Worm (Caenorhabditis elegans): ENCODE results near the gene sars-2.

Gene sars-2

ce11 chrIV:4402413-4402812, 45.0 kb downstream of the sars-2 start:
- TF ChIP-seq jun-1 (tag; optimal IDR thresholded peaks at IDR 0.05) (no peak), ceh-16 (tag; optimal IDR thresholded peaks at IDR 0.05) (no peak), elt-3 (tag; optimal IDR thresholded peaks at IDR 0.05) (no peak), nhr-77 (tag; optimal IDR thresholded peaks at IDR 0.05) (no peak), ceh-28 (tag; optimal IDR thresholded peaks at IDR 0.05) (no peak), nhr-28 (tag; optimal IDR thresholded peaks at IDR 0.05) (no peak), nhr-25 (tag; optimal IDR thresholded peaks at IDR 0.05) (peak; percentile 75), ztf-4 (tag; optimal IDR thresholded peaks at IDR 0.05) (no peak), ZK546.5 (tag; optimal IDR thresholded peaks at IDR 0.05) (no peak), egl-5 (tag; optimal IDR thresholded peaks at IDR 0.05) (no peak), elt-1 (tag; optimal IDR thresholded peaks at IDR 0.05) (no peak), nfya-1 (tag; optimal IDR thresholded peaks at IDR 0.05; ENCODE audit: insufficient read depth) (peak; percentile 14), nhr-11 (tag; optimal IDR thresholded peaks at IDR 0.05) (no peak), nhr-23 (tag; optimal IDR thresholded peaks at IDR 0.05) (peak; percentile 61), ama-1 (optimal IDR thresholded peaks at IDR 0.05) (peak; percentile 14), nhr-12 (tag; optimal IDR thresholded peaks at IDR 0.05) (no peak), ceh-82 (tag; optimal IDR thresholded peaks at IDR 0.05) (no peak), elt-2 (tag; optimal IDR thresholded peaks at IDR 0.05) (no peak), snpc-4 (tag; optimal IDR thresholded peaks at IDR 0.05) (no peak), skn-1 (tag; optimal IDR thresholded peaks at IDR 0.05) (no peak), fkh-10 (GFP tag; optimal IDR thresholded peaks at IDR 0.05) (no peak), pha-4 (tag; optimal IDR thresholded peaks at IDR 0.05) (no peak), lsy-12 (tag; optimal IDR thresholded peaks at IDR 0.05) (no peak), nhr-76 (tag; optimal IDR thresholded peaks at IDR 0.05) (no peak), lin-15B (tag; optimal IDR thresholded peaks at IDR 0.05) (no peak), aly-2 (tag; optimal IDR thresholded peaks at IDR 0.05) (no peak), nhr-43 (tag; optimal IDR thresholded peaks at IDR 0.05; ENCODE audit: poor library complexity, severe bottlenecking) (peak; percentile 49)

- TF ChIP-seq fkh-10 (GFP tag; optimal IDR thresholded peaks at IDR 0.05) = no peak
- peak; percentile 35 for TF ChIP-seq nfya-1 (tag; optimal IDR thresholded peaks at IDR 0.05; ENCODE audit: insufficient read depth)
- TF ChIP-seq elt-3 (tag; optimal IDR thresholded peaks at IDR 0.05) = no peak
- TF ChIP-seq pha-4 (tag; optimal IDR thresholded peaks at IDR 0.05) = peak; percentile 2
- TF ChIP-seq ztf-4 (tag; optimal IDR thresholded peaks at IDR 0.05) = peak; percentile 37
- no peak for TF ChIP-seq lin-39 (tag; optimal IDR thresholded peaks at IDR 0.05)
Observed at ce11 chrIV:4403870-4404269, 46.4 kb downstream of the sars-2 start.

- TF ChIP-seq pqm-1 (tag; optimal IDR thresholded peaks at IDR 0.05) (peak; percentile 8), ceh-16 (tag; optimal IDR thresholded peaks at IDR 0.05) (no peak), unc-39 (tag; optimal IDR thresholded peaks at IDR 0.05) (no peak), lsy-12 (tag; optimal IDR thresholded peaks at IDR 0.05) (peak; percentile 5), elt-1 (tag; optimal IDR thresholded peaks at IDR 0.05) (no peak), egl-27 (tag; optimal IDR thresholded peaks at IDR 0.05) (no peak), skn-1 (tag; optimal IDR thresholded peaks at IDR 0.05) (no peak), pha-4 (tag; optimal IDR thresholded peaks at IDR 0.05) (peak; percentile 33), lin-15B (tag; optimal IDR thresholded peaks at IDR 0.05) (no peak), ztf-4 (tag; optimal IDR thresholded peaks at IDR 0.05) (no peak), nhr-25 (tag; optimal IDR thresholded peaks at IDR 0.05) (no peak), ama-1 (optimal IDR thresholded peaks at IDR 0.05) (no peak), fos-1 (tag; optimal IDR thresholded peaks at IDR 0.05) (no peak), ZK546.5 (tag; optimal IDR thresholded peaks at IDR 0.05) (no peak), mml-1 (tag; optimal IDR thresholded peaks at IDR 0.05) (no peak), jun-1 (tag; optimal IDR thresholded peaks at IDR 0.05) (no peak), egl-5 (tag; optimal IDR thresholded peaks at IDR 0.05) (peak; percentile 78), nhr-237 (tag; optimal IDR thresholded peaks at IDR 0.05) (no peak), ztf-11 (tag; optimal IDR thresholded peaks at IDR 0.05) (no peak), nhr-67 (tag; optimal IDR thresholded peaks at IDR 0.05) (no peak), fkh-2 (tag; optimal IDR thresholded peaks at IDR 0.05) (no peak), lin-39 (tag; optimal IDR thresholded peaks at IDR 0.05) (peak; percentile 45), mdl-1 (tag; optimal IDR thresholded peaks at IDR 0.05) (no peak), nfya-1 (tag; optimal IDR thresholded peaks at IDR 0.05; ENCODE audit: insufficient read depth) (peak; percentile 19), elt-2 (tag; optimal IDR thresholded peaks at IDR 0.05) (peak; percentile 24), nhr-43 (tag; optimal IDR thresholded peaks at IDR 0.05; ENCODE audit: poor library complexity, severe bottlenecking) (peak; percentile 66), nhr-23 (tag; optimal IDR thresholded peaks at IDR 0.05) (peak; percentile 42), zag-1 (tag; optimal IDR thresholded peaks at IDR 0.05) (no peak)
Observed at ce11 chrIV:4405126-4405525, 47.7 kb downstream of the sars-2 start, which contains the start of gene Y24D9A.7. Gene Y24D9A.7 (minus strand): TSS chrIV:4405171.

All from whole organism, L3 larva.